Worm (Caenorhabditis elegans): Measurements from ENCODE around the gene arc-1.
A peak's percentile ranks its signal among the peaks of the same experiment; 100 is the strongest.

Gene arc-1

ce11 chrII:9677470-9677869 lies 2.7 kb downstream of the arc-1 start:
- no peak for TF ChIP-seq hlh-8 (tag; optimal IDR thresholded peaks at IDR 0.05)

ce11 chrII:9679842-9680241 lies 5.1 kb downstream of the arc-1 start:
- TF ChIP-seq fkh-6 (tag; optimal IDR thresholded peaks at IDR 0.05) (no peak), nhr-232 (tag; optimal IDR thresholded peaks at IDR 0.05) (no peak), ceh-18 (tag; optimal IDR thresholded peaks at IDR 0.05) (no peak), rnt-1 (tag; optimal IDR thresholded peaks at IDR 0.05) (no peak), hlh-8 (tag; optimal IDR thresholded peaks at IDR 0.05) (no peak), npax-4 (tag; optimal IDR thresholded peaks at IDR 0.05) (no peak), ceh-19 (GFP tag; optimal IDR thresholded peaks at IDR 0.05) (no peak), pqm-1 (tag; optimal IDR thresholded peaks at IDR 0.05) (no peak)

- TF ChIP-seq Y22D7AL.16 (tag; optimal IDR thresholded peaks at IDR 0.05) (no peak), sox-2 (GFP tag; IDR thresholded peaks at IDR 0.05) (no peak), ttx-3 (tag; optimal IDR thresholded peaks at IDR 0.05) (no peak), ceh-48 (tag; optimal IDR thresholded peaks at IDR 0.05) (no peak), hlh-15 (tag; optimal IDR thresholded peaks at IDR 0.05) (no peak), F13H6.1 (tag; optimal IDR thresholded peaks at IDR 0.05) (no peak), ceh-6 (GFP tag; optimal IDR thresholded peaks at IDR 0.05) (no peak), lim-6 (tag; optimal IDR thresholded peaks at IDR 0.05) (no peak), pha-2 (tag; optimal IDR thresholded peaks at IDR 0.05) (no peak), K02D7.2 (tag; optimal IDR thresholded peaks at IDR 0.05) (no peak), gmeb-2 (tag; optimal IDR thresholded peaks at IDR 0.05) (no peak), ceh-34 (tag; optimal IDR thresholded peaks at IDR 0.05) (no peak), dmd-4 (tag; optimal IDR thresholded peaks at IDR 0.05; ENCODE audit: borderline replicate concordance) (no peak), sdc-2 (tag; optimal IDR thresholded peaks at IDR 0.05) (no peak), pros-1 (tag; optimal IDR thresholded peaks at IDR 0.05) (no peak), odd-2 (tag; optimal IDR thresholded peaks at IDR 0.05) (no peak), zip-5 (tag; optimal IDR thresholded peaks at IDR 0.05) (no peak), eyg-1 (tag; optimal IDR thresholded peaks at IDR 0.05) (no peak), elt-4 (tag; optimal IDR thresholded peaks at IDR 0.05) (no peak), pax-1 (tag; optimal IDR thresholded peaks at IDR 0.05) (no peak)
Observed at ce11 chrII:9680493-9680892, 5.7 kb downstream of the arc-1 start, which contains the start of gene ZK1320.13. Gene ZK1320.13 (plus strand): TSS chrII:9680793.

ce11 chrII:9682044-9682443 lies 7.3 kb downstream of the arc-1 start:
- TF ChIP-seq unc-42 (tag; optimal IDR thresholded peaks at IDR 0.05) = peak; percentile 50
- no peak for TF ChIP-seq C08G9.2 (tag; optimal IDR thresholded peaks at IDR 0.05)
- no peak for TF ChIP-seq fkh-10 (GFP tag; optimal IDR thresholded peaks at IDR 0.05)

ce11 chrII:9684175-9684574 lies 9.4 kb downstream of the arc-1 start:
- TF ChIP-seq ceh-48 (tag; optimal IDR thresholded peaks at IDR 0.05) = no peak

- TF ChIP-seq eyg-1 (tag; optimal IDR thresholded peaks at IDR 0.05) (no peak), F13H6.1 (tag; optimal IDR thresholded peaks at IDR 0.05) (no peak)
Observed at ce11 chrII:9686663-9687193, 11.9 kb downstream of the arc-1 start, which contains the start of gene ZK1320.9. Gene ZK1320.9 (minus strand): TSS chrII:9686713.

ce11 chrII:9690067-9690632 lies 15.4 kb downstream of the arc-1 start:
- no peak for TF ChIP-seq unc-86 (tag; optimal IDR thresholded peaks at IDR 0.05)
- no peak for TF ChIP-seq zip-5 (tag; optimal IDR thresholded peaks at IDR 0.05)
- peak; percentile 78 for TF ChIP-seq unc-42 (tag; optimal IDR thresholded peaks at IDR 0.05)
- no peak for TF ChIP-seq pha-2 (tag; optimal IDR thresholded peaks at IDR 0.05)
- TF ChIP-seq syd-9 (tag; optimal IDR thresholded peaks at IDR 0.05) = no peak
